Worm (Caenorhabditis elegans) whole organism, young adult: Measurements from ENCODE around the gene F07E5.12.

Experiments used
- ZK185.1 ChIP-seq: sonication (generic microtip); optimal IDR thresholded peaks from 2 replicates; lab custom pipeline; 2016; ENCODE audit warnings: mild to moderate bottlenecking, missing genetic modification characterization, missing compliant biosample characterization; ENCODE audit not compliant: poor library complexity, severe bottlenecking
- cebp-1 ChIP-seq, 2 experiments: fragments of 200-800 bp in 1 of 2; sonication (Bioruptor generic) in 1 of 2; sonication (generic microtip) in 1 of 2; IDR thresholded peaks in 1 of 2; optimal IDR thresholded peaks in 1 of 2; 2 replicates each; pipeline versions ENCODE4 v1.3.6 to Lab custom; 2017 to 2022; ENCODE audit warnings: missing compliant biosample characterization in 2 of 2, missing genetic modification characterization in 2 of 2, mild to moderate bottlenecking in 1 of 2, missing genetic modification reagents in 1 of 2, moderate library complexity in 1 of 2
- lin-35 ChIP-seq, 3 experiments: fragments of 150-350 bp in 2 of 3; sonication (generic microtip) in 1 of 3; optimal IDR thresholded peaks; 2 replicates each; lab custom pipeline; 2014 to 2018; ENCODE audit warnings: missing biosample characterization in 3 of 3, missing genetic modification characterization in 3 of 3, missing genetic modification reagents in 3 of 3
- madf-10 ChIP-seq: sonication (generic microtip); optimal IDR thresholded peaks from 2 replicates; lab custom pipeline; 2016; ENCODE audit warnings: mild to moderate bottlenecking, missing genetic modification characterization, missing compliant biosample characterization
- pha-4 ChIP-seq: fragments of 150-350 bp; sonication (generic microtip); optimal IDR thresholded peaks from 2 replicates; lab custom pipeline; 2014; ENCODE audit warnings: missing biosample characterization, missing genetic modification reagents, missing genetic modification characterization
- rec-8 ChIP-seq, 2 experiments: sonication (generic microtip); optimal IDR thresholded peaks; 2 replicates each; lab custom pipeline; 2016; ENCODE audit warnings: mild to moderate bottlenecking in 2 of 2, missing genetic modification characterization in 2 of 2, missing genetic modification reagents in 2 of 2, missing genotype in 2 of 2, missing biosample characterization in 1 of 2, missing compliant biosample characterization in 1 of 2, moderate library complexity in 1 of 2
- snpc-4 ChIP-seq, 5 experiments: fragments of 150-350 bp in 1 of 5; sonication (generic microtip) in 4 of 5; optimal IDR thresholded peaks; 2 replicates each; lab custom pipeline; 2014 to 2018; ENCODE audit warnings: missing genetic modification characterization in 5 of 5, missing biosample characterization in 3 of 5, antibody characterized with exemption in 2 of 5, mild to moderate bottlenecking in 2 of 5, missing compliant biosample characterization in 2 of 5, missing genotype in 2 of 5, moderate library complexity in 2 of 5, missing genetic modification reagents in 1 of 5
- tlf-1 ChIP-seq: fragments of 200-800 bp; sonication (Bioruptor generic); optimal IDR thresholded peaks from 2 replicates; lab custom pipeline; 2018; ENCODE audit warnings: mild to moderate bottlenecking, missing genetic modification characterization, missing compliant biosample characterization
- unc-130 ChIP-seq: sonication (generic microtip); optimal IDR thresholded peaks from 2 replicates; lab custom pipeline; 2016; ENCODE audit warnings: missing genetic modification reagents, missing genetic modification characterization, missing compliant biosample characterization

DNA sequence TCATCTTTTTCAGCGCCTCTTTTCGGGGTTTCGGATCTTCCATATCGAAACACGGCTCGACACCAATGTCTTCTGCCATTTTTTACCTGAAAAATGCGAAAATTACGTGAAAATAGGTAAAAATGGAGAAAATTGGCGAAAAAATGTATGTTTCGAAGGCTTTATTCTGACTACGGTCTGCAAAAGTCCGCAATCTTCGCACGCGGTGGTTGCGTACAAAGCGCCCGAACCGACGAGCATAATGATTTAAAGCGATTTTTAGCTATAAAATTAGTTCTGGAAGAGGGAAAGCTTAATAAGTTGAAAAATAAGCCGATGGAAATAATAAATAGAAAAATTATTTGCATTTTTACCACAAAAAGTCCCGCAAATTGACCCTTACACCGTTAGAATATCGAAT lies 8.8 kb upstream of the F07E5.12 start, which contains the start of gene F07E5.5:
- TF ChIP-seq snpc-4 (GFP tag; optimal IDR thresholded peaks at IDR 0.05; lab: Kevin White, UChicago), result no peak
- no peak for TF ChIP-seq snpc-4 (tag; optimal IDR thresholded peaks at IDR 0.05; lab: Kevin White, UChicago)
- no peak for TF ChIP-seq madf-10
- TF ChIP-seq tlf-1 (GFP tag; lab: Kevin White, UChicago), result no peak
- no peak for TF ChIP-seq pha-4 (tag; lab: Kevin White, UChicago)
- TF ChIP-seq unc-130 (GFP tag; lab: Kevin White, UChicago), result no peak
- no peak for TF ChIP-seq ZK185.1 (tag; lab: Kevin White, UChicago)
- TF ChIP-seq cebp-1 (GFP tag; IDR thresholded peaks at IDR 0.05; lab: Robert Waterston, UW), result no peak
- TF ChIP-seq cebp-1 (tag; optimal IDR thresholded peaks at IDR 0.05; lab: Kevin White, UChicago), result no peak
- no peak for TF ChIP-seq lin-35 (GFP tag; optimal IDR thresholded peaks at IDR 0.05; lab: Kevin White, UChicago)
- TF ChIP-seq rec-8 (tag; optimal IDR thresholded peaks at IDR 0.05; lab: Kevin White, UChicago), result no peak
